Worm (Caenorhabditis elegans) whole organism, young adult: Measurements from ENCODE around the gene D2096.7.

Experiments used
- B0336.3 ChIP-seq: fragments of 200-800 bp; sonication (Bioruptor generic); IDR thresholded peaks from 2 replicates; pipeline ENCODE4 v1.3.6; 2022; ENCODE audit warnings: missing genetic modification characterization, missing compliant biosample characterization
- F23B12.7 ChIP-seq: sonication (generic microtip); optimal IDR thresholded peaks from 2 replicates; lab custom pipeline; 2017; ENCODE audit warnings: missing genetic modification characterization, mild to moderate bottlenecking, missing compliant biosample characterization, antibody characterized with exemption, moderate library complexity; ENCODE audit not compliant: insufficient read depth
- F39B2.1 ChIP-seq: fragments of 200-800 bp; sonication (Bioruptor generic); IDR thresholded peaks from 2 replicates; pipeline ENCODE4 v1.3.6; 2022; ENCODE audit warnings: missing genetic modification reagents, missing genetic modification characterization, missing compliant biosample characterization
- F52B5.7 ChIP-seq: sonication (generic microtip); optimal IDR thresholded peaks from 2 replicates; lab custom pipeline; 2016; ENCODE audit warnings: mild to moderate bottlenecking, missing genetic modification characterization, missing compliant biosample characterization
- F57A8.1 ChIP-seq: fragments of 200-800 bp; sonication (Bioruptor generic); optimal IDR thresholded peaks from 2 replicates; lab custom pipeline; 2018; ENCODE audit warnings: mild to moderate bottlenecking, missing genetic modification characterization, moderate library complexity, missing compliant biosample characterization
- T07F8.4 ChIP-seq: sonication (generic microtip); optimal IDR thresholded peaks from 2 replicates; lab custom pipeline; 2016; ENCODE audit warnings: mild to moderate bottlenecking, missing genetic modification characterization, moderate library complexity, missing compliant biosample characterization
- T26A5.8 ChIP-seq: sonication (generic microtip); optimal IDR thresholded peaks from 2 replicates; lab custom pipeline; 2016; ENCODE audit warnings: missing genetic modification characterization, missing compliant biosample characterization
- Y53G8AR.9 ChIP-seq: fragments of 200-800 bp; sonication (Bioruptor generic); conservative IDR thresholded peaks from 2 replicates; pipeline ENCODE4 v1.3.6; 2022; ENCODE audit warnings: missing genetic modification reagents, missing genetic modification characterization, missing compliant biosample characterization
- Y56A3A.18 ChIP-seq: fragments of 200-800 bp; sonication (Bioruptor generic); IDR thresholded peaks from 2 replicates; pipeline ENCODE4 v1.3.6; 2022; ENCODE audit warnings: missing genetic modification reagents, missing genetic modification characterization, missing compliant biosample characterization
- Y67H2A.10 ChIP-seq: fragments of 200-800 bp; sonication (Bioruptor generic); conservative IDR thresholded peaks from 2 replicates; pipeline ENCODE4 v1.3.6; 2022; ENCODE audit warnings: missing genetic modification reagents, missing genetic modification characterization, missing compliant biosample characterization
- Y79H2A.3 ChIP-seq: fragments of 200-800 bp; sonication (Bioruptor generic); conservative IDR thresholded peaks from 2 replicates; pipeline ENCODE4 v1.3.6; 2022; ENCODE audit warnings: missing genetic modification reagents, missing genetic modification characterization, missing compliant biosample characterization
- ama-1 ChIP-seq, 3 experiments: fragments of 150-350 bp in 1 of 3; sonication (generic microtip) in 2 of 3; optimal IDR thresholded peaks; 2 replicates each; lab custom pipeline; 2014 to 2018; ENCODE audit warnings: missing biosample characterization in 2 of 3, missing genetic modification characterization in 2 of 3, missing genetic modification reagents in 2 of 3
- aptf-2 ChIP-seq: fragments of 200-800 bp; sonication (Bioruptor generic); conservative IDR thresholded peaks from 2 replicates; pipeline ENCODE4 v1.3.6; 2022; ENCODE audit warnings: missing genetic modification reagents, missing genetic modification characterization, missing compliant biosample characterization
- bed-1 ChIP-seq: fragments of 200-800 bp; sonication (Bioruptor generic); IDR thresholded peaks from 2 replicates; pipeline ENCODE4 v1.3.6; 2022; ENCODE audit warnings: missing genetic modification reagents, missing genetic modification characterization, missing compliant biosample characterization
- ccch-3 ChIP-seq: fragments of 200-800 bp; sonication (Bioruptor generic); optimal IDR thresholded peaks from 2 replicates; lab custom pipeline; 2018; ENCODE audit warnings: mild to moderate bottlenecking, missing genetic modification characterization, missing compliant biosample characterization
- ceh-40 ChIP-seq: fragments of 200-800 bp; sonication (Bioruptor generic); IDR thresholded peaks from 2 replicates; pipeline ENCODE4 v1.3.6; 2022; ENCODE audit warnings: missing genetic modification characterization, missing compliant biosample characterization
- dpff-1 ChIP-seq: sonication (generic microtip); optimal IDR thresholded peaks from 2 replicates; lab custom pipeline; 2017; ENCODE audit warnings: mild to moderate bottlenecking, missing genetic modification characterization, missing compliant biosample characterization
- egrh-3 ChIP-seq: fragments of 200-800 bp; sonication (Bioruptor generic); IDR thresholded peaks from 2 replicates; pipeline ENCODE4 v1.3.6; 2022; ENCODE audit warnings: missing genetic modification reagents, missing genetic modification characterization, missing compliant biosample characterization
- ekl-4 ChIP-seq: fragments of 200-800 bp; sonication (Bioruptor generic); IDR thresholded peaks from 2 replicates; pipeline ENCODE4 v1.3.6; 2022; ENCODE audit warnings: missing genetic modification reagents, missing genetic modification characterization, missing compliant biosample characterization
- gei-17 ChIP-seq: fragments of 200-800 bp; sonication (Bioruptor generic); optimal IDR thresholded peaks from 2 replicates; lab custom pipeline; 2018; ENCODE audit warnings: mild to moderate bottlenecking, missing genetic modification characterization, missing compliant biosample characterization
- him-1 ChIP-seq: sonication (generic microtip); optimal IDR thresholded peaks from 2 replicates; lab custom pipeline; 2016; ENCODE audit warnings: missing genotype, missing genetic modification reagents, missing genetic modification characterization, missing compliant biosample characterization
- hlh-12 ChIP-seq: sonication (generic microtip); optimal IDR thresholded peaks from 2 replicates; lab custom pipeline; 2016; ENCODE audit warnings: missing genetic modification characterization, missing compliant biosample characterization
- hlh-26 ChIP-seq: fragments of 200-800 bp; sonication (Bioruptor generic); conservative IDR thresholded peaks from 2 replicates; pipeline ENCODE4 v1.3.6; 2022; ENCODE audit warnings: missing genetic modification reagents, missing genetic modification characterization, missing compliant biosample characterization
- lin-35 ChIP-seq, 3 experiments: fragments of 150-350 bp in 2 of 3; sonication (generic microtip) in 1 of 3; optimal IDR thresholded peaks; 2 replicates each; lab custom pipeline; 2014 to 2018; ENCODE audit warnings: missing biosample characterization in 3 of 3, missing genetic modification characterization in 3 of 3, missing genetic modification reagents in 3 of 3
- lin-40 ChIP-seq: sonication (generic microtip); optimal IDR thresholded peaks from 2 replicates; lab custom pipeline; 2016; ENCODE audit warnings: missing genetic modification characterization, mild to moderate bottlenecking, missing compliant biosample characterization, missing genotype, missing genetic modification reagents
- madf-10 ChIP-seq: sonication (generic microtip); optimal IDR thresholded peaks from 2 replicates; lab custom pipeline; 2016; ENCODE audit warnings: mild to moderate bottlenecking, missing genetic modification characterization, missing compliant biosample characterization
- mcd-1 ChIP-seq: fragments of 200-800 bp; sonication (Bioruptor generic); IDR thresholded peaks from 2 replicates; pipeline ENCODE4 v1.3.6; 2022; ENCODE audit warnings: missing genetic modification reagents, missing genetic modification characterization, missing compliant biosample characterization
- nfyb-1 ChIP-seq: fragments of 200-800 bp; sonication (Bioruptor generic); IDR thresholded peaks from 2 replicates; pipeline ENCODE4 v1.3.6; 2022; ENCODE audit warnings: missing genetic modification reagents, missing genetic modification characterization, missing compliant biosample characterization
- pbrm-1 ChIP-seq: fragments of 200-800 bp; sonication (Bioruptor generic); IDR thresholded peaks from 2 replicates; pipeline ENCODE4 v1.3.6; 2022; ENCODE audit warnings: missing genetic modification reagents, missing genetic modification characterization, missing compliant biosample characterization
- rcor-1 ChIP-seq: fragments of 200-800 bp; sonication (Bioruptor generic); IDR thresholded peaks from 2 replicates; pipeline ENCODE4 v1.3.6; 2022; ENCODE audit warnings: missing genetic modification reagents, missing genetic modification characterization, missing compliant biosample characterization
- sea-2 ChIP-seq: fragments of 200-800 bp; sonication (Bioruptor generic); IDR thresholded peaks from 2 replicates; pipeline ENCODE4 v1.3.6; 2022; ENCODE audit warnings: missing genetic modification characterization, missing compliant biosample characterization
- snpc-1.1 ChIP-seq: sonication (generic microtip); optimal IDR thresholded peaks from 2 replicates; lab custom pipeline; 2017; ENCODE audit warnings: missing genetic modification characterization, mild to moderate bottlenecking, missing compliant biosample characterization, antibody characterized with exemption, moderate library complexity, missing genotype, missing genetic modification reagents; ENCODE audit not compliant: insufficient read depth
- somi-1 ChIP-seq: fragments of 200-800 bp; sonication (Bioruptor generic); optimal IDR thresholded peaks from 2 replicates; lab custom pipeline; 2018; ENCODE audit warnings: mild to moderate bottlenecking, missing genetic modification characterization, missing compliant biosample characterization
- ztf-25 ChIP-seq: fragments of 200-800 bp; sonication (Bioruptor generic); IDR thresholded peaks from 2 replicates; pipeline ENCODE4 v1.3.6; 2022; ENCODE audit warnings: missing genetic modification reagents, missing genetic modification characterization, missing compliant biosample characterization
- ztf-28 ChIP-seq: fragments of 200-800 bp; sonication (Bioruptor generic); IDR thresholded peaks from 2 replicates; pipeline ENCODE4 v1.3.6; 2022; ENCODE audit warnings: missing genetic modification reagents, missing genetic modification characterization, missing compliant biosample characterization
- ztf-3 ChIP-seq: fragments of 200-800 bp; sonication (Bioruptor generic); optimal IDR thresholded peaks from 2 replicates; lab custom pipeline; 2018; ENCODE audit warnings: mild to moderate bottlenecking, missing genetic modification characterization, missing compliant biosample characterization

The D2096.7 gene

ce11 chrIV:8342385-8342784 is 35.0 kb downstream of the D2096.7 start, which contains the start of gene lgc-5:
Gene lgc-5, plus strand, starts transcription at chrIV:8342685.
- TF ChIP-seq madf-10 (tag; lab: Kevin White, UChicago) = no peak
- TF ChIP-seq Y79H2A.3 (GFP tag; lab: Robert Waterston, UW) = no peak
- TF ChIP-seq ztf-25 (GFP tag; lab: Robert Waterston, UW) = no peak
- no peak for TF ChIP-seq mcd-1 (GFP tag; lab: Robert Waterston, UW)
- TF ChIP-seq ztf-28 (GFP tag; lab: Robert Waterston, UW) = no peak
- TF ChIP-seq hlh-26 (GFP tag; lab: Robert Waterston, UW) = no peak
- no peak for TF ChIP-seq lin-40
- no peak for TF ChIP-seq dpff-1 (tag; lab: Kevin White, UChicago)
- TF ChIP-seq ama-1 (optimal IDR thresholded peaks at IDR 0.05; lab: Kevin White, UChicago) = no peak
- no peak for TF ChIP-seq ama-1 (GFP tag; optimal IDR thresholded peaks at IDR 0.05; lab: Kevin White, UChicago)
- TF ChIP-seq aptf-2 = no peak
- no peak for TF ChIP-seq lin-35 (GFP tag; optimal IDR thresholded peaks at IDR 0.05; lab: Kevin White, UChicago)
- no peak for TF ChIP-seq gei-17 (GFP tag; lab: Kevin White, UChicago)
- TF ChIP-seq somi-1 (GFP tag; lab: Kevin White, UChicago) = no peak
- TF ChIP-seq bed-1 = no peak
- no peak for TF ChIP-seq nfyb-1 (GFP tag; lab: Robert Waterston, UW)
- TF ChIP-seq B0336.3 (GFP tag; lab: Robert Waterston, UW) = no peak
- TF ChIP-seq Y56A3A.18 (GFP tag; lab: Robert Waterston, UW) = no peak
- no peak for TF ChIP-seq hlh-12 (tag; lab: Kevin White, UChicago)
- TF ChIP-seq rcor-1 (GFP tag; lab: Robert Waterston, UW) = no peak
- TF ChIP-seq, all 124 proteins: peak for 0

- TF ChIP-seq snpc-1.1 (tag; lab: Kevin White, UChicago) = no peak
- no peak for TF ChIP-seq T07F8.4
- no peak for TF ChIP-seq dpff-1 (tag; lab: Kevin White, UChicago)
- TF ChIP-seq Y53G8AR.9 = no peak
- no peak for TF ChIP-seq ztf-3 (GFP tag; lab: Kevin White, UChicago)
- TF ChIP-seq ccch-3 (GFP tag; lab: Kevin White, UChicago) = no peak
- no peak for TF ChIP-seq nfyb-1 (GFP tag; lab: Robert Waterston, UW)
- TF ChIP-seq him-1 (tag; lab: Kevin White, UChicago) = no peak
- no peak for TF ChIP-seq sea-2 (GFP tag; lab: Robert Waterston, UW)
- TF ChIP-seq lin-35 (GFP tag; optimal IDR thresholded peaks at IDR 0.05; lab: Kevin White, UChicago) = no peak
- TF ChIP-seq, all 124 proteins: peak for 0
Measured at ce11 chrIV:8339636-8340035, 37.8 kb downstream of the D2096.7 start, which contains the start of gene lgc-6. Gene lgc-6, plus strand, starts transcription at chrIV:8339936.

- TF ChIP-seq F57A8.1 = no peak
- peak; percentile 37; the same call in 1 of the 2 replicates for TF ChIP-seq ekl-4 (GFP tag; lab: Robert Waterston, UW)
- peak; percentile 44; the same call in 1 of the 2 replicates for TF ChIP-seq pbrm-1 (GFP tag; lab: Robert Waterston, UW)
- TF ChIP-seq F39B2.1 (GFP tag; lab: Robert Waterston, UW) = peak; percentile 63; the same call in 1 of the 2 replicates
- no peak for TF ChIP-seq Y67H2A.10
- TF ChIP-seq ceh-40 (GFP tag; lab: Robert Waterston, UW) = no peak
- TF ChIP-seq rcor-1 (GFP tag; lab: Robert Waterston, UW) = no peak
- no peak for TF ChIP-seq Y53G8AR.9
- no peak for TF ChIP-seq F52B5.7 (tag; lab: Kevin White, UChicago)
- no peak for TF ChIP-seq F23B12.7 (tag; lab: Kevin White, UChicago)
- peak; percentile 49; the same call in 1 of the 2 replicates for TF ChIP-seq egrh-3
- TF ChIP-seq T26A5.8 (tag; lab: Kevin White, UChicago) = no peak
- no peak for TF ChIP-seq hlh-26 (GFP tag; lab: Robert Waterston, UW)
Measured at ce11 chrIV:8333988-8334863, 43.2 kb downstream of the D2096.7 start, which contains the start of gene his-32. Gene his-32, plus strand, starts transcription at chrIV:8334305.
